Worm (Caenorhabditis elegans): ENCODE measurements around the gene Y73F8A.1159.

DNA sequence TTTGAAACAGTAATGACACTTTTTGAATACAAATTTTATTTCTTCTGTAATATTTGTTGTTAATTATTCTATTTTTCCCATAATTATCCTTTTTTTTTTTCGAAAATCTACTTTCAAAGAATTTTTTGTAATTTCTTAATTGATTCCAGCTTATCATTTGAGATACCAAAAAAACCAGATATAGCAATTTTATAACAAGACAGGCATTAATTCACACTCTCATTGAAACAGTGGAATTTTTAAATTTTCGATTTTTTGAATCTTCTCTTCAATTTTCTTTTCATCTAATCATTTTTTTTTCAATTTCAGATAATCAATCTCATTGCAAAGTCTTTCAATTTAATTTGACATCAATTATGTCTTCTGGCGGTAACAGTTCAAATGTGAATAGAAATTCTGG lies 9.2 kb upstream of the Y73F8A.1159 start, which contains the start of gene nhr-5:
- TF ChIP-seq hlh-30 (tag; optimal IDR thresholded peaks at IDR 0.05; ENCODE audit: insufficient read depth) (no peak), C38D4.7 (GFP tag; optimal IDR thresholded peaks at IDR 0.05) (no peak)

Measured in whole organism, late embryonic.